Worm (Caenorhabditis elegans) whole organism, late embryonic: ENCODE data around the gene Y59H11AR.10.

Source experiments
- C08G9.2 ChIP-seq: sonication (generic microtip); optimal IDR thresholded peaks from 2 replicates; lab custom pipeline; 2016; ENCODE audit warnings: mild to moderate bottlenecking, missing genetic modification characterization, moderate library complexity, missing compliant biosample characterization
- C38D4.7 ChIP-seq: fragments of 200-800 bp; sonication (Bioruptor generic); optimal IDR thresholded peaks from 2 replicates; lab custom pipeline; 2018; ENCODE audit warnings: mild to moderate bottlenecking, missing genetic modification characterization, moderate library complexity, missing compliant biosample characterization
- K09A11.1 ChIP-seq: sonication (generic microtip); optimal IDR thresholded peaks from 2 replicates; lab custom pipeline; 2017; ENCODE audit warnings: antibody characterized with exemption, mild to moderate bottlenecking, missing genetic modification characterization, missing compliant biosample characterization; ENCODE audit not compliant: insufficient read depth
- T23F11.4 ChIP-seq: fragments of 200-800 bp; sonication (Bioruptor generic); optimal IDR thresholded peaks from 2 replicates; lab custom pipeline; 2018; ENCODE audit warnings: mild to moderate bottlenecking, missing genetic modification characterization, missing compliant biosample characterization
- ahr-1 ChIP-seq: sonication (generic microtip); optimal IDR thresholded peaks from 2 replicates; lab custom pipeline; 2016; ENCODE audit warnings: missing genetic modification characterization, missing compliant biosample characterization
- ceh-2 ChIP-seq: sonication (generic microtip); optimal IDR thresholded peaks from 2 replicates; lab custom pipeline; 2016; ENCODE audit warnings: missing genotype, missing genetic modification characterization, missing compliant biosample characterization
- ceh-22 ChIP-seq: sonication (generic microtip); optimal IDR thresholded peaks from 2 replicates; lab custom pipeline; 2017; ENCODE audit warnings: missing biosample characterization, missing genetic modification characterization
- ceh-30 ChIP-seq: fragments of 150-350 bp; optimal IDR thresholded peaks from 2 replicates; lab custom pipeline; 2014; ENCODE audit warnings: missing biosample characterization, missing genetic modification characterization
- ceh-34 ChIP-seq: sonication (generic microtip); optimal IDR thresholded peaks from 2 replicates; lab custom pipeline; 2016; ENCODE audit warnings: mild to moderate bottlenecking, missing genetic modification characterization, missing compliant biosample characterization
- ceh-45 ChIP-seq: fragments of 200-800 bp; sonication (Bioruptor generic); IDR thresholded peaks from 2 replicates; pipeline ENCODE4 v1.3.6; 2022; ENCODE audit warnings: missing genetic modification reagents, missing genetic modification characterization, missing compliant biosample characterization
- ceh-48 ChIP-seq: sonication (generic microtip); optimal IDR thresholded peaks from 2 replicates; lab custom pipeline; 2016; ENCODE audit warnings: missing genetic modification characterization, inconsistent platforms, missing compliant biosample characterization
- ceh-6 ChIP-seq: fragments of 200-800 bp; sonication (Bioruptor generic); optimal IDR thresholded peaks from 2 replicates; lab custom pipeline; 2018; ENCODE audit warnings: mild to moderate bottlenecking, missing genetic modification characterization, missing compliant biosample characterization
- ceh-9 ChIP-seq: sonication (generic microtip); optimal IDR thresholded peaks from 2 replicates; lab custom pipeline; 2016; ENCODE audit warnings: mild to moderate bottlenecking, missing genetic modification characterization, inconsistent platforms, missing compliant biosample characterization
- dmd-4 ChIP-seq: sonication (generic microtip); optimal IDR thresholded peaks from 2 replicates; lab custom pipeline; 2016; ENCODE audit warnings: borderline replicate concordance, missing genetic modification characterization, missing compliant biosample characterization
- dve-1 ChIP-seq: sonication (generic microtip); optimal IDR thresholded peaks from 2 replicates; lab custom pipeline; 2017; ENCODE audit warnings: antibody characterized with exemption, mild to moderate bottlenecking, missing genetic modification characterization, missing compliant biosample characterization
- elt-2 ChIP-seq: sonication (generic microtip); optimal IDR thresholded peaks from 2 replicates; lab custom pipeline; 2016; ENCODE audit warnings: missing genetic modification reagents, missing genetic modification characterization, missing compliant biosample characterization
- eyg-1 ChIP-seq: sonication (generic microtip); optimal IDR thresholded peaks from 2 replicates; lab custom pipeline; 2016; ENCODE audit warnings: missing genotype, missing genetic modification characterization, missing compliant biosample characterization
- fax-1 ChIP-seq: sonication (generic microtip); optimal IDR thresholded peaks from 2 replicates; lab custom pipeline; 2016; ENCODE audit warnings: missing genotype, missing genetic modification characterization, missing compliant biosample characterization
- fkh-6 ChIP-seq: sonication (generic microtip); optimal IDR thresholded peaks from 2 replicates; lab custom pipeline; 2016; ENCODE audit warnings: missing genetic modification characterization, missing compliant biosample characterization
- gmeb-2 ChIP-seq: sonication (generic microtip); optimal IDR thresholded peaks from 2 replicates; lab custom pipeline; 2016; ENCODE audit warnings: missing genetic modification characterization, inconsistent platforms, missing compliant biosample characterization
- hlh-13 ChIP-seq: fragments of 200-800 bp; sonication (Bioruptor generic); optimal IDR thresholded peaks from 2 replicates; lab custom pipeline; 2018; ENCODE audit warnings: mild to moderate bottlenecking, missing genetic modification characterization, missing compliant biosample characterization
- hlh-30 ChIP-seq: sonication (generic microtip); optimal IDR thresholded peaks from 2 replicates; lab custom pipeline; 2017; ENCODE audit warnings: antibody characterized with exemption, missing genetic modification characterization, missing compliant biosample characterization; ENCODE audit not compliant: insufficient read depth
- mec-3 ChIP-seq: sonication (generic microtip); optimal IDR thresholded peaks from 2 replicates; lab custom pipeline; 2016; ENCODE audit warnings: borderline replicate concordance, missing genetic modification characterization, missing compliant biosample characterization
- nhr-11 ChIP-seq: fragments of 150-350 bp; optimal IDR thresholded peaks from 2 replicates; lab custom pipeline; 2014; ENCODE audit warnings: missing biosample characterization, missing genetic modification characterization
- odd-2 ChIP-seq: sonication (generic microtip); optimal IDR thresholded peaks from 2 replicates; lab custom pipeline; 2017; ENCODE audit warnings: antibody characterized with exemption, mild to moderate bottlenecking, missing genetic modification characterization, missing compliant biosample characterization
- pha-2 ChIP-seq: sonication (generic microtip); optimal IDR thresholded peaks from 2 replicates; lab custom pipeline; 2017; ENCODE audit warnings: mild to moderate bottlenecking, missing genetic modification characterization, missing compliant biosample characterization
- pqm-1 ChIP-seq: sonication (generic microtip); optimal IDR thresholded peaks from 2 replicates; lab custom pipeline; 2016; ENCODE audit warnings: missing genetic modification characterization, missing compliant biosample characterization
- pros-1 ChIP-seq: fragments of 150-350 bp; optimal IDR thresholded peaks from 2 replicates; lab custom pipeline; 2014; ENCODE audit warnings: missing biosample characterization, missing genetic modification reagents, missing genetic modification characterization
- rnt-1 ChIP-seq: sonication (generic microtip); optimal IDR thresholded peaks from 2 replicates; lab custom pipeline; 2016; ENCODE audit warnings: missing genetic modification characterization, missing compliant biosample characterization
- sox-2 ChIP-seq: fragments of 200-800 bp; sonication (Bioruptor generic); IDR thresholded peaks from 2 replicates; pipeline ENCODE4 v1.3.6; 2022; ENCODE audit warnings: missing genetic modification reagents, missing genetic modification characterization, missing compliant biosample characterization
- sox-4 ChIP-seq: sonication (generic microtip); optimal IDR thresholded peaks from 2 replicates; lab custom pipeline; 2017; ENCODE audit warnings: mild to moderate bottlenecking, missing genetic modification characterization, inconsistent platforms, missing compliant biosample characterization
- tbx-7 ChIP-seq: sonication (generic microtip); optimal IDR thresholded peaks from 2 replicates; lab custom pipeline; 2016; ENCODE audit warnings: missing genotype, missing genetic modification characterization, missing compliant biosample characterization
- unc-3 ChIP-seq, 2 experiments: fragments of 200-800 bp in 1 of 2; sonication (Bioruptor generic) in 1 of 2; sonication (generic microtip) in 1 of 2; conservative IDR thresholded peaks in 1 of 2; optimal IDR thresholded peaks in 1 of 2; 2 replicates each; pipeline versions ENCODE4 v1.3.6 to Lab custom; 2016 to 2022; ENCODE audit warnings: missing compliant biosample characterization in 2 of 2, missing genetic modification characterization in 2 of 2, missing genetic modification reagents in 1 of 2
- unc-55 ChIP-seq: sonication (generic microtip); optimal IDR thresholded peaks from 2 replicates; lab custom pipeline; 2017; ENCODE audit warnings: missing biosample characterization, missing genetic modification reagents, missing genetic modification characterization
- unc-86 ChIP-seq: sonication (generic microtip); optimal IDR thresholded peaks from 2 replicates; lab custom pipeline; 2016; ENCODE audit warnings: missing genetic modification characterization, missing compliant biosample characterization

Gene Y59H11AR.10

ce11 chrIV:8602877-8603276, at the start of gene Y59H11AR.10:
Gene Y59H11AR.10 (plus strand): TSS chrIV:8603177.
- TF ChIP-seq ahr-1 (tag; lab: Kevin White, UChicago) (no peak), ceh-45 (no peak), pros-1 (tag; lab: Kevin White, UChicago) (no peak), rnt-1 (tag; lab: Kevin White, UChicago) (no peak), pha-2 (tag; lab: Kevin White, UChicago) (no peak), ceh-48 (no peak), elt-2 (tag; lab: Kevin White, UChicago) (no peak)

DNA sequence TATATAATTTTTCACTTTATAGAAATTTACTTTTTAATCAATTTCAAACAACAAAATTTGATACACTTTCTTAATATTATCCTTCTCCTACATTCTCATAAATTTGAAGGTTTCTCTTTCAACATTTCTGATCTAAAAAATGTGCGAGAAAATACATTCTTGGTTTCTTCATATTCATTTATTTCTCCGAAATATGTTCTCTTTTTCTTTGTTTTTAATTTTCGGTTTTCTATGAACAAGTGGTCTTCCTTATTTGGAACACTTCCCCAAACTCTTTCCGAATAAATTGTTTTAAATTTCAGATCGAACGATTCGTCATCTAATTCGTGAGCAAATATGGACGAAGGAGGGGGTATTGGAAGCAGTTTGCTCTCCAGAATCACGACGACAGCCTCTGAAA, 43.8 kb upstream of the Y59H11AR.10 start, which contains the start of gene npr-22:
Gene npr-22, plus strand, starts transcription at position 301 of the 400 bp plus-strand sequence.
- TF ChIP-seq dmd-4 (tag; lab: Kevin White, UChicago) (no peak), pha-2 (tag; lab: Kevin White, UChicago) (no peak), hlh-13 (GFP tag; lab: Kevin White, UChicago) (no peak), hlh-30 (tag; lab: Kevin White, UChicago) (no peak), pros-1 (tag; lab: Kevin White, UChicago) (no peak), unc-55 (GFP tag; lab: Kevin White, UChicago) (no peak), T23F11.4 (no peak), odd-2 (tag; lab: Kevin White, UChicago) (no peak), gmeb-2 (tag; lab: Kevin White, UChicago) (no peak), fkh-6 (tag; lab: Kevin White, UChicago) (no peak), ceh-34 (no peak), sox-4 (tag; lab: Kevin White, UChicago) (no peak), unc-3 (GFP tag; conservative IDR thresholded peaks at IDR 0.05; lab: Robert Waterston, UW) (no peak), unc-3 (tag; optimal IDR thresholded peaks at IDR 0.05; lab: Kevin White, UChicago) (no peak), eyg-1 (tag; lab: Kevin White, UChicago) (no peak), C38D4.7 (GFP tag; lab: Kevin White, UChicago) (no peak), ceh-9 (tag; lab: Kevin White, UChicago) (no peak), K09A11.1 (tag; lab: Kevin White, UChicago) (no peak)

DNA sequence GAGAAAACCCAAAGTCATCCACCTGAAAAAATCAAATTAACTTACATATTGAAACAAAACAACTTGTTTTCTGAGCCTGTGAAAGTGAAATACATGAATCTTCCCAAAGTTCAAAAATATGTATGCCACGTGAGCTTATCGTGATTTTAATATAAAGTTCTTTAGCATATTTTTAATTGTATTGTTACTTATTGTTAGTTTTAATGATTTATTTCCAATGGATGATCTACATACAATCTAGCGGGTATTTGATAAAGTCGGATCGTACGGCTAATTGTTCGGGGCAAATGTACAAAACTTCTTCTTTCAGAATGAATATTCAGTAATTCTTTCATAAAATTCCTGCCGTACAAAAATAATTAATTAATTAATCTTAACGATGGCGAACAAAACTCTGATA, 32.7 kb upstream of the Y59H11AR.10 start, which contains the start of gene Y59H11AM.4:
Gene Y59H11AM.4, minus strand, starts transcription at position 101 of the 400 bp plus-strand sequence.
- TF ChIP-seq mec-3 (tag; lab: Kevin White, UChicago) (no peak), gmeb-2 (tag; lab: Kevin White, UChicago) (no peak), pqm-1 (tag; lab: Kevin White, UChicago) (no peak), unc-86 (tag; lab: Kevin White, UChicago) (no peak), elt-2 (tag; lab: Kevin White, UChicago) (no peak), ceh-6 (GFP tag; lab: Kevin White, UChicago) (no peak), ceh-2 (tag; lab: Kevin White, UChicago) (no peak), sox-2 (GFP tag; lab: Robert Waterston, UW) (no peak), ahr-1 (tag; lab: Kevin White, UChicago) (no peak), tbx-7 (tag; lab: Kevin White, UChicago) (no peak), dmd-4 (tag; lab: Kevin White, UChicago) (no peak), nhr-11 (tag; lab: Kevin White, UChicago) (no peak), ceh-22 (tag; lab: Kevin White, UChicago) (no peak)

- no peak for TF ChIP-seq fax-1
- TF ChIP-seq dve-1 (tag; lab: Kevin White, UChicago): no peak
- TF ChIP-seq ceh-22 (tag; lab: Kevin White, UChicago): no peak
- no peak for TF ChIP-seq unc-55 (GFP tag; lab: Kevin White, UChicago)
- no peak for TF ChIP-seq C08G9.2
- no peak for TF ChIP-seq ceh-30
These were observed 32.3 kb upstream of the Y59H11AR.10 start for ce11 chrIV:8570719-8571118.
